Fruit fly (Drosophila melanogaster): Measurements from ENCODE around the gene mkg-p.

- TF ChIP-seq Dll (optimal IDR thresholded peaks at IDR 0.05) (no peak), usp (GFP tag; optimal IDR thresholded peaks at IDR 0.05) (no peak), EcR (GFP tag; optimal IDR thresholded peaks at IDR 0.05) (no peak)
These were observed 41.8 kb downstream of the mkg-p start for dm6 chr3L:8363266-8363665.
